Fruit fly (Drosophila melanogaster): ENCODE measurements around the gene CG13308.

CG13308 gene

dm6 chr3L:8807113-8807651 lies 1.2 kb upstream of the CG13308 start, which contains the start of the genes CG13312 and CG32024:
Gene CG13312, minus strand, starts transcription at chr3L:8807213.
Gene CG32024, plus strand, starts transcription at chr3L:8807601.
- TF ChIP-seq CG8359 (GFP tag; optimal IDR thresholded peaks at IDR 0.05; ENCODE audit: borderline replicate concordance) (peak; percentile 67), CG9817 (tag; optimal IDR thresholded peaks at IDR 0.05) (no peak), bigmax (GFP tag; optimal IDR thresholded peaks at IDR 0.05) (no peak)

- TF ChIP-seq Gug (GFP tag; IDR thresholded peaks at IDR 0.05) (no peak), Scr (GFP tag; IDR thresholded peaks at IDR 0.05; ENCODE audit: partially characterized antibody) (no peak), D19A (tag; optimal IDR thresholded peaks at IDR 0.05) (no peak), mld (GFP tag; IDR thresholded peaks at IDR 0.05; ENCODE audit: partially characterized antibody) (no peak), CG7271 (tag; optimal IDR thresholded peaks at IDR 0.05) (no peak), CG3847 (GFP tag; IDR thresholded peaks at IDR 0.05) (no peak), B-H1 (GFP tag; IDR thresholded peaks at IDR 0.05) (no peak), NC2α (GFP tag; optimal IDR thresholded peaks at IDR 0.05) (no peak), Nf-YB (GFP tag; optimal IDR thresholded peaks at IDR 0.05) (no peak), maf-S (GFP tag; optimal IDR thresholded peaks at IDR 0.05) (no peak), CG33213 (GFP tag; optimal IDR thresholded peaks at IDR 0.05) (no peak), Rx (GFP tag; IDR thresholded peaks at IDR 0.05) (no peak), dati (GFP tag; IDR thresholded peaks at IDR 0.05) (no peak), lmd (GFP tag; IDR thresholded peaks at IDR 0.05) (no peak), CG13624 (GFP tag; optimal IDR thresholded peaks at IDR 0.05) (no peak), fu2 (GFP tag; optimal IDR thresholded peaks at IDR 0.05) (no peak)
These were observed 1.8 kb downstream of the CG13308 start, which contains the start of gene CG13309 for dm6 chr3L:8810095-8810494. Gene CG13309, plus strand, starts transcription at chr3L:8810395.

- TF ChIP-seq jing (GFP tag; optimal IDR thresholded peaks at IDR 0.05) = no peak
- TF ChIP-seq CG14014 (GFP tag; IDR thresholded peaks at IDR 0.05) = 0 out of 2 replicates have a peak, but pooled peaks have one; percentile 24
- TF ChIP-seq Nf-YA (GFP tag; IDR thresholded peaks at IDR 0.05) = peak; percentile 63
- no peak for TF ChIP-seq CG9609 (GFP tag; optimal IDR thresholded peaks at IDR 0.05)
- no peak for TF ChIP-seq CG10147 (GFP tag; optimal IDR thresholded peaks at IDR 0.05)
- TF ChIP-seq gt (GFP tag; IDR thresholded peaks at IDR 0.05) = no peak
- TF ChIP-seq ems (GFP tag; optimal IDR thresholded peaks at IDR 0.05) = no peak
- no peak for TF ChIP-seq CG13287 (GFP tag; IDR thresholded peaks at IDR 0.05; ENCODE audit: partially characterized antibody)
- no peak for TF ChIP-seq slou (GFP tag; optimal IDR thresholded peaks at IDR 0.05)
- no peak for TF ChIP-seq CG1832 (GFP tag; optimal IDR thresholded peaks at IDR 0.05)
- TF ChIP-seq ftz-f1 (GFP tag; optimal IDR thresholded peaks at IDR 0.05) = no peak
- TF ChIP-seq vfl (GFP tag; optimal IDR thresholded peaks at IDR 0.05) = no peak
- TF ChIP-seq CG31224 (GFP tag; IDR thresholded peaks at IDR 0.05) = no peak
- peak; percentile 62; the same call in 1 of the 2 replicates for TF ChIP-seq Awh (GFP tag; IDR thresholded peaks at IDR 0.05)
- no peak for TF ChIP-seq ab (GFP tag; optimal IDR thresholded peaks at IDR 0.05)
- peak; percentile 46 for TF ChIP-seq E2f2 (GFP tag; IDR thresholded peaks at IDR 0.05)
- no peak for TF ChIP-seq CG17186 (GFP tag; optimal IDR thresholded peaks at IDR 0.05)
- peak; percentile 39 for TF ChIP-seq CG13424 (tag; optimal IDR thresholded peaks at IDR 0.05)
- TF ChIP-seq Jarid2 (GFP tag; optimal IDR thresholded peaks at IDR 0.05) = no peak
- no peak for TF ChIP-seq pum (GFP tag; optimal IDR thresholded peaks at IDR 0.05)
- no peak for TF ChIP-seq Dad (GFP tag; optimal IDR thresholded peaks at IDR 0.05)
- TF ChIP-seq tll (GFP tag; optimal IDR thresholded peaks at IDR 0.05) = no peak
- TF ChIP-seq CG13894 (tag; optimal IDR thresholded peaks at IDR 0.05) = no peak
- no peak for TF ChIP-seq CG7987 (GFP tag; optimal IDR thresholded peaks at IDR 0.05)
- TF ChIP-seq Hmr (GFP tag; optimal IDR thresholded peaks at IDR 0.05) = no peak
- no peak for TF ChIP-seq rib (GFP tag; IDR thresholded peaks at IDR 0.05)
- no peak for TF ChIP-seq Hand (GFP tag; optimal IDR thresholded peaks at IDR 0.05)
- no peak for TF ChIP-seq sug (tag; optimal IDR thresholded peaks at IDR 0.05)
- TF ChIP-seq CG7745 (tag; optimal IDR thresholded peaks at IDR 0.05) = no peak
- no peak for TF ChIP-seq Gsc (GFP tag; IDR thresholded peaks at IDR 0.05)
These were observed 5.1 kb downstream of the CG13308 start for dm6 chr3L:8813484-8813883.
